Worm (Caenorhabditis elegans) whole organism, late embryonic: ENCODE measurements around the gene mrp-1.
A peak's percentile ranks its signal among the peaks of the same experiment; 100 is the strongest.

Experiments used
- F13H6.1 ChIP-seq: sonication (generic microtip); optimal IDR thresholded peaks from 2 replicates; lab custom pipeline; 2016; ENCODE audit warnings: missing genetic modification characterization, missing compliant biosample characterization
- K02D7.2 ChIP-seq: sonication (generic microtip); optimal IDR thresholded peaks from 2 replicates; lab custom pipeline; 2017; ENCODE audit warnings: mild to moderate bottlenecking, missing genetic modification characterization, missing compliant biosample characterization
- K09A11.1 ChIP-seq: sonication (generic microtip); optimal IDR thresholded peaks from 2 replicates; lab custom pipeline; 2017; ENCODE audit warnings: antibody characterized with exemption, mild to moderate bottlenecking, missing genetic modification characterization, missing compliant biosample characterization; ENCODE audit not compliant: insufficient read depth
- Y22D7AL.16 ChIP-seq: sonication (generic microtip); optimal IDR thresholded peaks from 2 replicates; lab custom pipeline; 2016; ENCODE audit warnings: missing genetic modification characterization, missing compliant biosample characterization
- ahr-1 ChIP-seq: sonication (generic microtip); optimal IDR thresholded peaks from 2 replicates; lab custom pipeline; 2016; ENCODE audit warnings: missing genetic modification characterization, missing compliant biosample characterization
- ama-1 ChIP-seq: fragments of 150-350 bp; optimal IDR thresholded peaks from 2 replicates; lab custom pipeline; 2014
- ceh-18 ChIP-seq: sonication (generic microtip); optimal IDR thresholded peaks from 2 replicates; lab custom pipeline; 2016; ENCODE audit warnings: missing genetic modification characterization, missing compliant biosample characterization
- ceh-19 ChIP-seq: fragments of 200-800 bp; sonication (Bioruptor generic); optimal IDR thresholded peaks from 2 replicates; lab custom pipeline; 2018; ENCODE audit warnings: mild to moderate bottlenecking, missing genetic modification characterization, missing compliant biosample characterization
- ceh-22 ChIP-seq: sonication (generic microtip); optimal IDR thresholded peaks from 2 replicates; lab custom pipeline; 2017; ENCODE audit warnings: missing biosample characterization, missing genetic modification characterization
- ceh-31 ChIP-seq: sonication (generic microtip); optimal IDR thresholded peaks from 2 replicates; lab custom pipeline; 2016; ENCODE audit warnings: missing genetic modification characterization, missing compliant biosample characterization
- ceh-48 ChIP-seq: sonication (generic microtip); optimal IDR thresholded peaks from 2 replicates; lab custom pipeline; 2016; ENCODE audit warnings: missing genetic modification characterization, inconsistent platforms, missing compliant biosample characterization
- ceh-6 ChIP-seq: fragments of 200-800 bp; sonication (Bioruptor generic); optimal IDR thresholded peaks from 2 replicates; lab custom pipeline; 2018; ENCODE audit warnings: mild to moderate bottlenecking, missing genetic modification characterization, missing compliant biosample characterization
- ceh-9 ChIP-seq: sonication (generic microtip); optimal IDR thresholded peaks from 2 replicates; lab custom pipeline; 2016; ENCODE audit warnings: mild to moderate bottlenecking, missing genetic modification characterization, inconsistent platforms, missing compliant biosample characterization
- che-1 ChIP-seq: sonication (generic microtip); optimal IDR thresholded peaks from 2 replicates; lab custom pipeline; 2016; ENCODE audit warnings: mild to moderate bottlenecking, missing genetic modification characterization, missing compliant biosample characterization
- dmd-4 ChIP-seq: sonication (generic microtip); optimal IDR thresholded peaks from 2 replicates; lab custom pipeline; 2016; ENCODE audit warnings: borderline replicate concordance, missing genetic modification characterization, missing compliant biosample characterization
- dve-1 ChIP-seq: sonication (generic microtip); optimal IDR thresholded peaks from 2 replicates; lab custom pipeline; 2017; ENCODE audit warnings: antibody characterized with exemption, mild to moderate bottlenecking, missing genetic modification characterization, missing compliant biosample characterization
- eyg-1 ChIP-seq: sonication (generic microtip); optimal IDR thresholded peaks from 2 replicates; lab custom pipeline; 2016; ENCODE audit warnings: missing genotype, missing genetic modification characterization, missing compliant biosample characterization
- fax-1 ChIP-seq: sonication (generic microtip); optimal IDR thresholded peaks from 2 replicates; lab custom pipeline; 2016; ENCODE audit warnings: missing genotype, missing genetic modification characterization, missing compliant biosample characterization
- fkh-10 ChIP-seq: fragments of 150-350 bp; optimal IDR thresholded peaks from 2 replicates; lab custom pipeline; 2014; ENCODE audit warnings: missing biosample characterization, missing genetic modification reagents, missing genetic modification characterization
- fkh-6 ChIP-seq: sonication (generic microtip); optimal IDR thresholded peaks from 2 replicates; lab custom pipeline; 2016; ENCODE audit warnings: missing genetic modification characterization, missing compliant biosample characterization
- hlh-13 ChIP-seq: fragments of 200-800 bp; sonication (Bioruptor generic); optimal IDR thresholded peaks from 2 replicates; lab custom pipeline; 2018; ENCODE audit warnings: mild to moderate bottlenecking, missing genetic modification characterization, missing compliant biosample characterization
- hlh-30 ChIP-seq: sonication (generic microtip); optimal IDR thresholded peaks from 2 replicates; lab custom pipeline; 2017; ENCODE audit warnings: antibody characterized with exemption, missing genetic modification characterization, missing compliant biosample characterization; ENCODE audit not compliant: insufficient read depth
- hlh-6 ChIP-seq: sonication (generic microtip); optimal IDR thresholded peaks from 2 replicates; lab custom pipeline; 2016; ENCODE audit warnings: missing genotype, missing genetic modification characterization, missing compliant biosample characterization
- hlh-8 ChIP-seq: sonication (generic microtip); optimal IDR thresholded peaks from 2 replicates; lab custom pipeline; 2016; ENCODE audit warnings: missing genotype, missing genetic modification characterization, missing compliant biosample characterization
- lim-6 ChIP-seq: sonication (generic microtip); optimal IDR thresholded peaks from 2 replicates; lab custom pipeline; 2016; ENCODE audit warnings: missing genetic modification characterization, missing compliant biosample characterization
- lin-11 ChIP-seq: fragments of 200-800 bp; sonication (Bioruptor generic); optimal IDR thresholded peaks from 2 replicates; lab custom pipeline; 2018; ENCODE audit warnings: mild to moderate bottlenecking, missing genetic modification characterization, missing compliant biosample characterization
- mec-3 ChIP-seq: sonication (generic microtip); optimal IDR thresholded peaks from 2 replicates; lab custom pipeline; 2016; ENCODE audit warnings: borderline replicate concordance, missing genetic modification characterization, missing compliant biosample characterization
- nfya-1 ChIP-seq: sonication (generic microtip); optimal IDR thresholded peaks from 2 replicates; lab custom pipeline; 2017; ENCODE audit warnings: missing genetic modification characterization, mild to moderate bottlenecking, missing compliant biosample characterization, antibody characterized with exemption, moderate library complexity
- nhr-11 ChIP-seq: fragments of 150-350 bp; optimal IDR thresholded peaks from 2 replicates; lab custom pipeline; 2014; ENCODE audit warnings: missing biosample characterization, missing genetic modification characterization
- nhr-232 ChIP-seq: sonication (generic microtip); optimal IDR thresholded peaks from 2 replicates; lab custom pipeline; 2016; ENCODE audit warnings: missing genetic modification characterization, missing compliant biosample characterization
- odd-2 ChIP-seq: sonication (generic microtip); optimal IDR thresholded peaks from 2 replicates; lab custom pipeline; 2017; ENCODE audit warnings: antibody characterized with exemption, mild to moderate bottlenecking, missing genetic modification characterization, missing compliant biosample characterization
- pha-2 ChIP-seq: sonication (generic microtip); optimal IDR thresholded peaks from 2 replicates; lab custom pipeline; 2017; ENCODE audit warnings: mild to moderate bottlenecking, missing genetic modification characterization, missing compliant biosample characterization
- pha-4 ChIP-seq: fragments of 150-350 bp; optimal IDR thresholded peaks from 2 replicates; lab custom pipeline; 2018; ENCODE audit warnings: missing biosample characterization, missing genetic modification reagents, missing genetic modification characterization
- pros-1 ChIP-seq: fragments of 150-350 bp; optimal IDR thresholded peaks from 2 replicates; lab custom pipeline; 2014; ENCODE audit warnings: missing biosample characterization, missing genetic modification reagents, missing genetic modification characterization
- ref-2 ChIP-seq: sonication (generic microtip); optimal IDR thresholded peaks from 2 replicates; lab custom pipeline; 2016; ENCODE audit warnings: missing genetic modification characterization, missing compliant biosample characterization
- rnt-1 ChIP-seq: sonication (generic microtip); optimal IDR thresholded peaks from 2 replicates; lab custom pipeline; 2016; ENCODE audit warnings: missing genetic modification characterization, missing compliant biosample characterization
- sdc-2 ChIP-seq: sonication (generic microtip); optimal IDR thresholded peaks from 2 replicates; lab custom pipeline; 2016; ENCODE audit warnings: missing genotype, missing genetic modification characterization, missing compliant biosample characterization
- sox-2 ChIP-seq: fragments of 200-800 bp; sonication (Bioruptor generic); IDR thresholded peaks from 2 replicates; pipeline ENCODE4 v1.3.6; 2022; ENCODE audit warnings: missing genetic modification reagents, missing genetic modification characterization, missing compliant biosample characterization
- sox-4 ChIP-seq: sonication (generic microtip); optimal IDR thresholded peaks from 2 replicates; lab custom pipeline; 2017; ENCODE audit warnings: mild to moderate bottlenecking, missing genetic modification characterization, inconsistent platforms, missing compliant biosample characterization
- syd-9 ChIP-seq: sonication (generic microtip); optimal IDR thresholded peaks from 2 replicates; lab custom pipeline; 2016; ENCODE audit warnings: mild to moderate bottlenecking, missing genetic modification characterization, moderate library complexity, missing compliant biosample characterization
- tbx-7 ChIP-seq: sonication (generic microtip); optimal IDR thresholded peaks from 2 replicates; lab custom pipeline; 2016; ENCODE audit warnings: missing genotype, missing genetic modification characterization, missing compliant biosample characterization
- ttx-3 ChIP-seq: sonication (generic microtip); optimal IDR thresholded peaks from 2 replicates; lab custom pipeline; 2016; ENCODE audit warnings: missing genetic modification reagents, missing genetic modification characterization, missing compliant biosample characterization
- unc-42 ChIP-seq: sonication (generic microtip); optimal IDR thresholded peaks from 2 replicates; lab custom pipeline; 2016; ENCODE audit warnings: missing genotype, missing genetic modification characterization, missing compliant biosample characterization
- unc-55 ChIP-seq: sonication (generic microtip); optimal IDR thresholded peaks from 2 replicates; lab custom pipeline; 2017; ENCODE audit warnings: missing biosample characterization, missing genetic modification reagents, missing genetic modification characterization
- unc-86 ChIP-seq: sonication (generic microtip); optimal IDR thresholded peaks from 2 replicates; lab custom pipeline; 2016; ENCODE audit warnings: missing genetic modification characterization, missing compliant biosample characterization
- zip-5 ChIP-seq: sonication (generic microtip); optimal IDR thresholded peaks from 2 replicates; lab custom pipeline; 2016; ENCODE audit warnings: missing genetic modification characterization, missing compliant biosample characterization
- ztf-16 ChIP-seq: sonication (generic microtip); optimal IDR thresholded peaks from 2 replicates; lab custom pipeline; 2017; ENCODE audit warnings: missing genetic modification characterization, missing compliant biosample characterization

The mrp-1 gene

ce11 chrX:601340-601757 lies 13.7 kb upstream of the mrp-1 start (continued):
- TF ChIP-seq sox-2 (GFP tag; lab: Robert Waterston, UW) (no peak), fkh-6 (peak; percentile 1), hlh-30 (peak; percentile 81), nfya-1 (tag; lab: Kevin White, UChicago) (peak; percentile 37), ama-1 (lab: Kevin White, UChicago) (no peak), fkh-10 (GFP tag; lab: Kevin White, UChicago) (peak; percentile 7), odd-2 (no peak), pha-2 (tag; lab: Kevin White, UChicago) (no peak), eyg-1 (tag; lab: Kevin White, UChicago) (no peak), lim-6 (tag; lab: Kevin White, UChicago) (peak; percentile 53), ceh-19 (peak; percentile 61), dve-1 (tag; lab: Kevin White, UChicago) (no peak), pros-1 (tag; lab: Kevin White, UChicago) (no peak), dmd-4 (no peak), fax-1 (no peak), sdc-2 (peak; percentile 75), ceh-22 (no peak), unc-86 (no peak), ceh-48 (tag; lab: Kevin White, UChicago) (no peak), unc-42 (tag; lab: Kevin White, UChicago) (peak; percentile 96), mec-3 (no peak), ref-2 (tag; lab: Kevin White, UChicago) (peak; percentile 40), Y22D7AL.16 (tag; lab: Kevin White, UChicago) (no peak), ztf-16 (tag; lab: Kevin White, UChicago) (no peak), ahr-1 (tag; lab: Kevin White, UChicago) (no peak), F13H6.1 (tag; lab: Kevin White, UChicago) (no peak), unc-55 (GFP tag; lab: Kevin White, UChicago) (no peak), ceh-9 (no peak), zip-5 (tag; lab: Kevin White, UChicago) (no peak), hlh-13 (no peak), rnt-1 (tag; lab: Kevin White, UChicago) (no peak), tbx-7 (tag; lab: Kevin White, UChicago) (no peak), hlh-6 (no peak), hlh-8 (no peak), nhr-232 (tag; lab: Kevin White, UChicago) (no peak), ceh-6 (GFP tag; lab: Kevin White, UChicago) (no peak), che-1 (tag; lab: Kevin White, UChicago) (no peak), K02D7.2 (tag; lab: Kevin White, UChicago) (no peak), nhr-11 (tag; lab: Kevin White, UChicago) (no peak), sox-4 (tag; lab: Kevin White, UChicago) (no peak), K09A11.1 (tag; lab: Kevin White, UChicago) (no peak), syd-9 (peak; percentile 43), ceh-31 (peak; percentile 78), ceh-18 (tag; lab: Kevin White, UChicago) (peak; percentile 25)
- TF ChIP-seq, all 69 proteins: peak for 17

ce11 chrX:600671-601070 lies 13.0 kb upstream of the mrp-1 start:
- TF ChIP-seq ceh-19, result no peak
- TF ChIP-seq ceh-6 (GFP tag; lab: Kevin White, UChicago), result no peak
- TF ChIP-seq ceh-48 (tag; lab: Kevin White, UChicago), result no peak
- TF ChIP-seq ceh-31, result no peak
- no peak for TF ChIP-seq pha-4 (tag; lab: Kevin White, UChicago)
- no peak for TF ChIP-seq ref-2 (tag; lab: Kevin White, UChicago)
- no peak for TF ChIP-seq ttx-3 (tag; lab: Kevin White, UChicago)
- TF ChIP-seq hlh-13, result no peak
- TF ChIP-seq lin-11 (tag; lab: Kevin White, UChicago), result no peak
